Worm (Caenorhabditis elegans): ENCODE results near the gene Y51H4A.935.
"Not testable (repeated sequence)": the region's sequence is repeated elsewhere in the genome, so short reads cannot be mapped to it uniquely, and the experiment has no call there.

ce11 chrIV:16463932-16464331 is 43.1 kb downstream of the Y51H4A.935 start:
- TF ChIP-seq nhr-111 (GFP tag; optimal IDR thresholded peaks at IDR 0.05); zfp-2 (tag; optimal IDR thresholded peaks at IDR 0.05); F26F4.8 (GFP tag; conservative IDR thresholded peaks at IDR 0.05); nhr-237 (tag; optimal IDR thresholded peaks at IDR 0.05); madf-5 (GFP tag; IDR thresholded peaks at IDR 0.05); lin-39 (tag; optimal IDR thresholded peaks at IDR 0.05); madf-9 (GFP tag; conservative IDR thresholded peaks at IDR 0.05); nhr-11 (tag; optimal IDR thresholded peaks at IDR 0.05); nhr-6 (tag; optimal IDR thresholded peaks at IDR 0.05); R02D3.7 (tag; optimal IDR thresholded peaks at IDR 0.05); nhr-10 (tag; optimal IDR thresholded peaks at IDR 0.05); pha-4 (GFP tag; IDR thresholded peaks at IDR 0.05); pha-4 (tag; optimal IDR thresholded peaks at IDR 0.05): not testable (repeated sequence)

Measured in whole organism, L4 larva.